Fruit fly (Drosophila melanogaster) whole organism: ENCODE results near the gene Mtch.

Experiments
- CG8478 ChIP-seq: fragments of >200 bp; optimal IDR thresholded peaks from 2 replicates; lab custom pipeline; 2018; ENCODE audit warnings: inconsistent platforms
- Dll ChIP-seq: fragments of >200 bp; optimal IDR thresholded peaks from 2 replicates; lab custom pipeline; 2017
- EcR ChIP-seq, 2 experiments: fragments of >200 bp; optimal IDR thresholded peaks; 2 replicates each; lab custom pipeline; 2017; ENCODE audit warnings: missing biosample characterization in 2 of 2, missing genetic modification characterization in 2 of 2, missing genetic modification reagents in 2 of 2
- pan ChIP-seq: fragments of >200 bp; optimal IDR thresholded peaks from 2 replicates; lab custom pipeline; 2017
- psq ChIP-seq: fragments of >200 bp; optimal IDR thresholded peaks from 2 replicates; lab custom pipeline; 2017
- usp ChIP-seq: fragments of >200 bp; optimal IDR thresholded peaks from 2 replicates; lab custom pipeline; 2017; ENCODE audit warnings: missing biosample characterization, missing genetic modification characterization, mixed read lengths

The Mtch gene

dm6 chr3L:184251-184650, at the start of gene Mtch, which contains the start of the genes CG34140 and Mkp:
TSS of gene Mtch (plus strand) at chr3L:184626.
TSS of gene CG34140 (minus strand) at chr3L:184424.
TSS of gene Mkp (minus strand) at chr3L:184540.
- TF ChIP-seq usp (GFP tag; lab: Kevin White, UChicago) (no peak), CG8478 (lab: Kevin White, UChicago) (no peak), EcR (GFP tag; optimal IDR thresholded peaks at IDR 0.05; lab: Kevin White, UChicago) (no peak), psq (lab: Kevin White, UChicago) (no peak), pan (lab: Kevin White, UChicago) (no peak), Dll (lab: Kevin White, UChicago) (no peak)

dm6 chr3L:134868-135267, 49.6 kb upstream of the Mtch start:
- TF ChIP-seq EcR (GFP tag; optimal IDR thresholded peaks at IDR 0.05; lab: Kevin White, UChicago), result peak in 1 of 2 experiments; percentile 77
- no peak for TF ChIP-seq psq (lab: Kevin White, UChicago)
- TF ChIP-seq usp (GFP tag; lab: Kevin White, UChicago), result no peak
- TF ChIP-seq pan (lab: Kevin White, UChicago), result no peak

- no peak for TF ChIP-seq usp (GFP tag; lab: Kevin White, UChicago)
- no peak for TF ChIP-seq CG8478 (lab: Kevin White, UChicago)
- no peak for TF ChIP-seq Dll (lab: Kevin White, UChicago)
- TF ChIP-seq EcR (GFP tag; optimal IDR thresholded peaks at IDR 0.05; lab: Kevin White, UChicago), result no peak
- TF ChIP-seq pan (lab: Kevin White, UChicago), result no peak
- no peak for TF ChIP-seq psq (lab: Kevin White, UChicago)
These were observed 47.7 kb upstream of the Mtch start for dm6 chr3L:136591-137280.

- TF ChIP-seq pan (lab: Kevin White, UChicago) (no peak), CG8478 (lab: Kevin White, UChicago) (no peak), psq (lab: Kevin White, UChicago) (no peak), usp (GFP tag; lab: Kevin White, UChicago) (no peak)
These were observed 46.7 kb upstream of the Mtch start for dm6 chr3L:137596-138169.

DNA sequence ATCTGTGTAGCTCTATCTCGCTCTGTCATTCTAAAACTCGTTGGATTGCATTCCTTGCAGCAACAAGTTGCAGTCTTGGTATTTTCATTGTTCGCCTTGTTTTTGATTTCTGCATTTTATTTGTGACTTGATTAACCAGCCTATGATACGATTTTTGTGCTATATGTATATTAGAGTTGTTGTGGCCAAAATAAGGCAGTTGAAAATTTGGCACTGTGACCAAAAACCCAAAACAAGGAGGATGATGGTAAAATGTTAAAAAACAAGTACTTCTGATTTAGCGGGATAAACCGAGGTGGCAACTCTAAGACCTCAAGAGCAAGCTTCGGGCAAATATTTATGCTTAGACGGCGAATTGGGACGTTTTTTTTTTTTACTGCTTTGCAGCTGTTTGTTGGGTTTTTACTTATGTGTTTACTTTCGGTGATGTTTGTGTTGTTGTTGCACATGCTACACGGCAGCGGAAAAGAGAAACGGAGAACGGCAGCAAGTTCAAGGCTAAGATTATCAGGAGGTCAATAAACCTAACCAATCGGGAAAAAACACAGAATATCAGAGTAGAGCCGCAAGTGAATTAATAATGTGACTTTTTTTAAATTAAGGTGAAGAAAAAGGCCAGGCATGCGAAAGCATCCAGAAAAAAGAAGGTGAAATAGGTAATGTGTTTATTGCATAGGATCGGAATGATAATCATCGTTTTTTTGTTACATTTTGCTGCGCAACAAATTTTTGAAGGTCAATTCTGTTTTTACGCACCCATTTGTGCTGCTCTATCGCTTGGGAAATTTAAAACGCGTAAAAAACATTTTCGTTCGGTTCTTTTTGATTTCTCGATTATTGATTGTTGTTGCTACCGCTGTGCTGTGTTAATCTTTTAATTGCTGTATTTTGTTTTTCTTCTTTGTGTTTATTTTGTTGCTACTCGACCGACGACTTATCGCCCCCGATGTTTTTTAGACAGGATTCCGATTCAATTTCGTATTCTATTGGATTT, 44.6 kb upstream of the Mtch start:
- TF ChIP-seq CG8478 (lab: Kevin White, UChicago) (no peak), EcR (GFP tag; optimal IDR thresholded peaks at IDR 0.05; lab: Kevin White, UChicago) (peak in 1 of 2 experiments; percentile 42), pan (lab: Kevin White, UChicago) (no peak), psq (lab: Kevin White, UChicago) (no peak), usp (GFP tag; lab: Kevin White, UChicago) (no peak), Dll (lab: Kevin White, UChicago) (no peak)

- TF ChIP-seq EcR (GFP tag; optimal IDR thresholded peaks at IDR 0.05; lab: Kevin White, UChicago), result peak; percentile 63 to 72
- no peak for TF ChIP-seq CG8478 (lab: Kevin White, UChicago)
These were observed 43.4 kb upstream of the Mtch start for dm6 chr3L:140838-141559.

DNA sequence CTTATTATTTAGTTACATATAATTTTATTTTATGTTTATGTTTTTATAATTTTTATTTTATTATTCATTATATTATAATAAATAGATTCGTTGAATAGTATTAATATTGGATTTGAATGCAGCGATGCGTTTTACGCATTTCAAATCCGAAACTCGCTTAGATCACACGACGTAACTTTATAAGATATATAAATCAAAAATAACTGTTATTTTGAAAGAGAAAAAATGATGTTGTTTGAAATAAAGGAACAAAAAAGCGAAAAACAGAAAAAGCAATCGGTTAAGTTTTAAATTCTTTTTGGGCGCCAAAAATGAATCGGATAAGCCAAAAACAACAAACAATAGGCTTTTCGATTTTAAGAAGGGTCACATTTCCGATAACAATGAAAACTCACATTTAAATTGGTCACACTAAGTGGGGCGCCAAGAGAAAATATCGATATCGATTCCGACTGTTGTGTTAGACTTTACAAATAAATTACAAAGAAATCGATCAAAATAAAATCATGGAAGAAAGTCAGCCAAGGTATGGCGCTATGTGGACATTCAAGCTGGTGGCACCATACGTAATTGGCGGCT, 38.3 kb upstream of the Mtch start, which contains the start of gene CG6845:
CG6845 (plus strand) TSS at position 436 of the 579 bp plus-strand sequence.
- TF ChIP-seq Dll (lab: Kevin White, UChicago) (no peak), EcR (GFP tag; optimal IDR thresholded peaks at IDR 0.05; lab: Kevin White, UChicago) (no peak), CG8478 (lab: Kevin White, UChicago) (no peak), psq (lab: Kevin White, UChicago) (no peak), usp (GFP tag; lab: Kevin White, UChicago) (no peak), pan (lab: Kevin White, UChicago) (no peak)

dm6 chr3L:152489-152888, 31.9 kb upstream of the Mtch start, which contains the start of the genes Dic61B and p130CAS:
TSS of gene Dic61B (minus strand) at chr3L:152589.
TSS of gene p130CAS (plus strand) at chr3L:152884.
- TF ChIP-seq pan (lab: Kevin White, UChicago), result no peak
- no peak for TF ChIP-seq EcR (GFP tag; optimal IDR thresholded peaks at IDR 0.05; lab: Kevin White, UChicago)
- TF ChIP-seq Dll (lab: Kevin White, UChicago), result no peak
- no peak for TF ChIP-seq usp (GFP tag; lab: Kevin White, UChicago)
- TF ChIP-seq psq (lab: Kevin White, UChicago), result no peak
- TF ChIP-seq CG8478 (lab: Kevin White, UChicago), result no peak

DNA sequence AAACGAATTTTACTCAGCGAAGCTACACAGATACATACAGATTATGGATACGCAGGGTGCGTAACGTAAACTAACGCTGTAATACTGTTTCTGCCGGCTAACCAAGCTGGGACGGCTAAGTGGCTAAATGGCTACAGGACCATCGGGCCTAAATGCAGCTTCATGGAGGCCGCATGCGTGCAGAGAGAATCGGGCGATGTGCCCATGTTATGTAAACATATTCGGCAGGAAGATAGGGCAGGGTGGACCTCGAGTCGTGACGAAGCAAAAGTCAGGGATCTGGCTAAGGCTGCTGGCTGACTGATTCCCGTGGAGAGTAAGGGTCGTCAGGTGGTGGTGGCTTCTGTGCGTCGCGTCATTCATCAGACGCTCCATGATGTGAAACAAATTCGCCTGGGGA, 30.8 kb upstream of the Mtch start:
- TF ChIP-seq pan (lab: Kevin White, UChicago) (no peak), Dll (lab: Kevin White, UChicago) (no peak), usp (GFP tag; lab: Kevin White, UChicago) (no peak), psq (lab: Kevin White, UChicago) (no peak), CG8478 (lab: Kevin White, UChicago) (no peak), EcR (GFP tag; optimal IDR thresholded peaks at IDR 0.05; lab: Kevin White, UChicago) (no peak)
